ENCODE assay signal across 2 worm cellular contexts in genomic region chrX:16782797-16783259, ce11.
TF ChIP-seq lines count a peak whose summit lies in the region.

Gene T01C8.3, minus strand, starts transcription at chrX:16783209.

TF ChIP-seq in whole organism, L4 larva, 104 proteins besides CTCF, POLR2A, EP300 and RAD21 (continues in another document):
- peak; percentile 31; the same call in 1 of the 2 replicates for TF ChIP-seq ceh-20 (GFP tag; IDR thresholded peaks at IDR 0.05; lab: Robert Waterston, UW)
- TF ChIP-seq Y75B8A.6 (GFP tag; IDR thresholded peaks at IDR 0.05; lab: Robert Waterston, UW): no peak
- no peak for TF ChIP-seq zfp-2 (tag; optimal IDR thresholded peaks at IDR 0.05; lab: Kevin White, UChicago)
- TF ChIP-seq dmd-9 (GFP tag; IDR thresholded peaks at IDR 0.05; lab: Robert Waterston, UW): no peak
- no peak for TF ChIP-seq nhr-41 (GFP tag; IDR thresholded peaks at IDR 0.05; lab: Robert Waterston, UW)
- TF ChIP-seq T20F7.1 (GFP tag; optimal IDR thresholded peaks at IDR 0.05; lab: Kevin White, UChicago): no peak
- no peak for TF ChIP-seq madf-9 (GFP tag; conservative IDR thresholded peaks at IDR 0.05; lab: Robert Waterston, UW)
- TF ChIP-seq dpl-1 (GFP tag; optimal IDR thresholded peaks at IDR 0.05; lab: Kevin White, UChicago): no peak
- TF ChIP-seq nhr-48 (tag; optimal IDR thresholded peaks at IDR 0.05; lab: Kevin White, UChicago): no peak
- no peak for TF ChIP-seq zip-2 (tag; optimal IDR thresholded peaks at IDR 0.05; lab: Kevin White, UChicago)
- TF ChIP-seq nhr-102 (tag; optimal IDR thresholded peaks at IDR 0.05; lab: Kevin White, UChicago): no peak
- no peak for TF ChIP-seq ama-1 (optimal IDR thresholded peaks at IDR 0.05; lab: Kevin White, UChicago)
- no peak for TF ChIP-seq daf-8 (GFP tag; IDR thresholded peaks at IDR 0.05; lab: Robert Waterston, UW)
- no peak for TF ChIP-seq arid-1 (GFP tag; conservative IDR thresholded peaks at IDR 0.05; lab: Robert Waterston, UW)
- TF ChIP-seq nhr-76 (tag; optimal IDR thresholded peaks at IDR 0.05; lab: Kevin White, UChicago): no peak
- no peak for TF ChIP-seq lin-29 (GFP tag; IDR thresholded peaks at IDR 0.05; lab: Robert Waterston, UW)
- no peak for TF ChIP-seq attf-4 (tag; optimal IDR thresholded peaks at IDR 0.05; lab: Kevin White, UChicago)
- no peak for TF ChIP-seq ceh-28 (tag; optimal IDR thresholded peaks at IDR 0.05; lab: Kevin White, UChicago)
- peak; percentile 89 for TF ChIP-seq dmd-6 (GFP tag; IDR thresholded peaks at IDR 0.05; lab: Robert Waterston, UW)
- no peak for TF ChIP-seq gei-8 (GFP tag; optimal IDR thresholded peaks at IDR 0.05; lab: Kevin White, UChicago)
- no peak for TF ChIP-seq skn-1 (tag; optimal IDR thresholded peaks at IDR 0.05; lab: Kevin White, UChicago)
- TF ChIP-seq madf-5 (GFP tag; IDR thresholded peaks at IDR 0.05; lab: Robert Waterston, UW): no peak
- TF ChIP-seq snpc-1.2 (GFP tag; IDR thresholded peaks at IDR 0.05; lab: Robert Waterston, UW): no peak
- no peak for TF ChIP-seq Y5F2A.4 (GFP tag; optimal IDR thresholded peaks at IDR 0.05; lab: Kevin White, UChicago)
- TF ChIP-seq dve-1 (tag; optimal IDR thresholded peaks at IDR 0.05; lab: Kevin White, UChicago; ENCODE audit: insufficient read depth): peak; percentile 18
- no peak for TF ChIP-seq rbr-2 (tag; optimal IDR thresholded peaks at IDR 0.05; lab: Kevin White, UChicago)
- no peak for TF ChIP-seq R02D3.7 (tag; optimal IDR thresholded peaks at IDR 0.05; lab: Kevin White, UChicago)
- no peak for TF ChIP-seq saeg-2 (GFP tag; IDR thresholded peaks at IDR 0.05; lab: Robert Waterston, UW)
- peak in 1 of 2 experiments; percentile 86 for TF ChIP-seq unc-62 (GFP tag; optimal IDR thresholded peaks at IDR 0.05 in 1 of 2; lab: Kevin White, UChicago)
- TF ChIP-seq unc-62 (tag; optimal IDR thresholded peaks at IDR 0.05; lab: Kevin White, UChicago): no peak
- no peak for TF ChIP-seq ZK337.2 (GFP tag; IDR thresholded peaks at IDR 0.05; lab: Robert Waterston, UW)
- TF ChIP-seq D1046.2 (GFP tag; IDR thresholded peaks at IDR 0.05; lab: Robert Waterston, UW): no peak
- TF ChIP-seq lin-13 (GFP tag; optimal IDR thresholded peaks at IDR 0.05; lab: Kevin White, UChicago): no peak
- TF ChIP-seq mes-2 (tag; optimal IDR thresholded peaks at IDR 0.05; lab: Kevin White, UChicago; ENCODE audit: poor library complexity, severe bottlenecking): no peak
- TF ChIP-seq ceh-44 (GFP tag; IDR thresholded peaks at IDR 0.05; lab: Robert Waterston, UW): no peak
- peak; percentile 44 for TF ChIP-seq aha-1 (tag; lab: Kevin White, UChicago)
- TF ChIP-seq lin-1 (GFP tag; IDR thresholded peaks at IDR 0.05; lab: Robert Waterston, UW): 0 out of 2 replicates have a peak, but pooled peaks have one; percentile 35
- peak; percentile 89 for TF ChIP-seq tra-1 (GFP tag; IDR thresholded peaks at IDR 0.05; lab: Robert Waterston, UW)
- no peak for TF ChIP-seq spr-3 (GFP tag; optimal IDR thresholded peaks at IDR 0.05; lab: Kevin White, UChicago)
- no peak for TF ChIP-seq lin-38 (GFP tag; IDR thresholded peaks at IDR 0.05; lab: Robert Waterston, UW)
- no peak for TF ChIP-seq nhr-237 (tag; optimal IDR thresholded peaks at IDR 0.05; lab: Kevin White, UChicago)
- TF ChIP-seq tag-97 (GFP tag; IDR thresholded peaks at IDR 0.05; lab: Robert Waterston, UW): no peak
- no peak for TF ChIP-seq hlh-30 (tag; optimal IDR thresholded peaks at IDR 0.05; lab: Kevin White, UChicago; ENCODE audit: insufficient read depth)
- TF ChIP-seq ceh-32 (tag; optimal IDR thresholded peaks at IDR 0.05; lab: Kevin White, UChicago; ENCODE audit: poor library complexity): no peak
- no peak for TF ChIP-seq egl-27 (tag; optimal IDR thresholded peaks at IDR 0.05; lab: Kevin White, UChicago)
- TF ChIP-seq mdt-29 (GFP tag; IDR thresholded peaks at IDR 0.05; lab: Robert Waterston, UW): no peak
- no peak for TF ChIP-seq ctbp-1 (GFP tag; IDR thresholded peaks at IDR 0.05; lab: Robert Waterston, UW)
- TF ChIP-seq mep-1 (tag; optimal IDR thresholded peaks at IDR 0.05; lab: Kevin White, UChicago): no peak

TF ChIP-seq in whole organism, young adult, 124 proteins besides CTCF, POLR2A, EP300 and RAD21:
- TF ChIP-seq ets-4 (GFP tag; optimal IDR thresholded peaks at IDR 0.05; lab: Kevin White, UChicago): no peak
- TF ChIP-seq nfya-2 (GFP tag; IDR thresholded peaks at IDR 0.05; lab: Robert Waterston, UW): no peak
- TF ChIP-seq ztf-25 (GFP tag; IDR thresholded peaks at IDR 0.05; lab: Robert Waterston, UW): no peak
- no peak for TF ChIP-seq zfh-2 (GFP tag; conservative IDR thresholded peaks at IDR 0.05; lab: Robert Waterston, UW)
- no peak for TF ChIP-seq ztf-3 (GFP tag; optimal IDR thresholded peaks at IDR 0.05; lab: Kevin White, UChicago)
- peak; percentile 68 for TF ChIP-seq nhr-80 (tag; optimal IDR thresholded peaks at IDR 0.05; lab: Kevin White, UChicago)
- no peak for TF ChIP-seq lag-1 (GFP tag; IDR thresholded peaks at IDR 0.05; lab: Robert Waterston, UW)
- peak; percentile 19 to 62 for TF ChIP-seq let-607 (tag; optimal IDR thresholded peaks at IDR 0.05; lab: Kevin White, UChicago)
- TF ChIP-seq lin-40 (tag; optimal IDR thresholded peaks at IDR 0.05; lab: Kevin White, UChicago): peak; percentile 6
